Fruit fly (Drosophila melanogaster) whole organism, embryonic: ENCODE measurements around the gene CG8677.

Experiments
- Asciz ChIP-seq: fragments of 200-800 bp; sonication (Bioruptor generic); optimal IDR thresholded peaks from 2 replicates; lab custom pipeline; 2017; ENCODE audit warnings: missing biosample characterization, mild to moderate bottlenecking, missing genetic modification characterization, missing genetic modification reagents
- CG10431 ChIP-seq: fragments of 200-800 bp; sonication (Bioruptor generic); optimal IDR thresholded peaks from 3 replicates; lab custom pipeline; 2018; ENCODE audit warnings: missing biosample characterization, mild to moderate bottlenecking, missing genetic modification characterization
- CG11504 ChIP-seq: fragments of 200-800 bp; sonication (Bioruptor generic); optimal IDR thresholded peaks from 3 replicates; lab custom pipeline; 2019; ENCODE audit warnings: missing biosample characterization, mild to moderate bottlenecking, missing genetic modification characterization, moderate library complexity
- CG11560 ChIP-seq: fragments of 200-800 bp; sonication (Bioruptor generic); IDR thresholded peaks from 3 replicates; pipeline ENCODE4 v1.3.6; 2022; ENCODE audit warnings: missing biosample characterization, missing genetic modification characterization
- CG12299 ChIP-seq: fragments of 200-800 bp; sonication (Bioruptor generic); optimal IDR thresholded peaks from 2 replicates; lab custom pipeline; 2018; ENCODE audit warnings: missing biosample characterization, mild to moderate bottlenecking, missing genetic modification characterization
- CG13624 ChIP-seq: fragments of 200-800 bp; sonication (Bioruptor generic); optimal IDR thresholded peaks from 2 replicates; lab custom pipeline; 2016; ENCODE audit warnings: missing biosample characterization, missing genetic modification characterization
- CG15514 ChIP-seq: fragments of 200-800 bp; sonication (Bioruptor generic); optimal IDR thresholded peaks from 3 replicates; lab custom pipeline; 2017; ENCODE audit warnings: missing biosample characterization, missing genetic modification characterization, mild to moderate bottlenecking, moderate library complexity, missing genetic modification reagents
- CG15696 ChIP-seq: fragments of 200-800 bp; sonication (Bioruptor generic); optimal IDR thresholded peaks from 2 replicates; lab custom pipeline; 2019; ENCODE audit warnings: missing biosample characterization, mild to moderate bottlenecking, missing genetic modification characterization, moderate library complexity
- CG16813 ChIP-seq: fragments of 200-800 bp; sonication (Bioruptor generic); IDR thresholded peaks from 3 replicates; pipeline ENCODE4 v1.3.6; 2022; ENCODE audit warnings: missing biosample characterization, missing genetic modification characterization; ENCODE audit not compliant: partially characterized antibody
- CG17612 ChIP-seq: fragments of 200-800 bp; sonication (Bioruptor generic); IDR thresholded peaks from 2 replicates; pipeline ENCODE4 v1.3.6; 2022; ENCODE audit warnings: missing biosample characterization, missing genetic modification characterization
- CG18262 ChIP-seq: fragments of 200-800 bp; optimal IDR thresholded peaks from 3 replicates; lab custom pipeline; 2019; ENCODE audit warnings: missing biosample characterization, mild to moderate bottlenecking, missing genetic modification characterization, moderate library complexity
- CG2889 ChIP-seq: fragments of 200-800 bp; sonication (Bioruptor generic); IDR thresholded peaks from 3 replicates; pipeline ENCODE4 v1.3.6; 2022; ENCODE audit warnings: missing biosample characterization, missing genetic modification characterization
- CG3065 ChIP-seq: fragments of 200-800 bp; sonication (Bioruptor generic); optimal IDR thresholded peaks from 2 replicates; lab custom pipeline; 2016; ENCODE audit warnings: missing biosample characterization, missing genetic modification characterization
- CG31224 ChIP-seq: fragments of 200-800 bp; sonication (Bioruptor generic); IDR thresholded peaks from 2 replicates; pipeline ENCODE4 v1.3.6; 2022; ENCODE audit warnings: missing biosample characterization, missing genetic modification characterization
- CG4328 ChIP-seq: fragments of 200-800 bp; sonication (Bioruptor generic); optimal IDR thresholded peaks from 3 replicates; lab custom pipeline; 2017; ENCODE audit warnings: missing biosample characterization, missing genetic modification reagents, missing genetic modification characterization
- CG6683 ChIP-seq: fragments of 200-800 bp; sonication (Bioruptor generic); optimal IDR thresholded peaks from 2 replicates; lab custom pipeline; 2017; ENCODE audit warnings: missing biosample characterization, mild to moderate bottlenecking, missing genetic modification characterization, missing genetic modification reagents
- CG6813 ChIP-seq: fragments of 200-800 bp; sonication (Bioruptor generic); optimal IDR thresholded peaks from 2 replicates; lab custom pipeline; 2017; ENCODE audit warnings: missing biosample characterization, missing genetic modification characterization, mild to moderate bottlenecking, moderate library complexity, missing genetic modification reagents
- CG7745 ChIP-seq: fragments of 200-800 bp; sonication (Bioruptor generic); optimal IDR thresholded peaks from 2 replicates; lab custom pipeline; 2018; ENCODE audit warnings: missing biosample characterization, mild to moderate bottlenecking, missing genetic modification characterization, moderate library complexity
- D19A ChIP-seq: fragments of 200-800 bp; optimal IDR thresholded peaks from 3 replicates; lab custom pipeline; 2019; ENCODE audit warnings: missing biosample characterization, mild to moderate bottlenecking, missing genetic modification characterization, moderate library complexity
- E2f2 ChIP-seq: fragments of 200-800 bp; sonication (Bioruptor generic); IDR thresholded peaks from 2 replicates; pipeline ENCODE4 v1.3.6; 2022; ENCODE audit warnings: missing biosample characterization, missing genetic modification characterization
- Fer2 ChIP-seq: fragments of 200-800 bp; sonication (Bioruptor generic); optimal IDR thresholded peaks from 2 replicates; lab custom pipeline; 2018; ENCODE audit warnings: missing biosample characterization, mild to moderate bottlenecking, missing genetic modification characterization, moderate library complexity
- H2.0 ChIP-seq: fragments of 200-800 bp; sonication (Bioruptor generic); IDR thresholded peaks from 2 replicates; pipeline ENCODE4 v1.3.6; 2022; ENCODE audit warnings: missing biosample characterization, missing genetic modification characterization
- HHEX ChIP-seq: fragments of 200-800 bp; sonication (Bioruptor generic); optimal IDR thresholded peaks from 3 replicates; lab custom pipeline; 2017; ENCODE audit warnings: missing biosample characterization, mild to moderate bottlenecking, missing genetic modification characterization, missing genetic modification reagents
- Hr3 ChIP-seq: fragments of 200-800 bp; sonication (Bioruptor generic); optimal IDR thresholded peaks from 3 replicates; lab custom pipeline; 2016; ENCODE audit warnings: missing biosample characterization, missing genetic modification characterization
- Hr51 ChIP-seq, 2 experiments: fragments of 200-800 bp; sonication (Bioruptor generic); optimal IDR thresholded peaks; 2 replicates in 1 of 2; 3 replicates in 1 of 2; lab custom pipeline; 2016 to 2018; ENCODE audit warnings: missing biosample characterization in 2 of 2, missing genetic modification characterization in 2 of 2, mild to moderate bottlenecking in 1 of 2, moderate library complexity in 1 of 2
- Mes4 ChIP-seq: fragments of 200-800 bp; sonication (Bioruptor generic); optimal IDR thresholded peaks from 2 replicates; lab custom pipeline; 2016; ENCODE audit warnings: missing biosample characterization, missing genetic modification characterization
- Mrtf ChIP-seq: fragments of 200-800 bp; sonication (Bioruptor generic); IDR thresholded peaks from 3 replicates; pipeline ENCODE4 v1.3.6; 2022; ENCODE audit warnings: missing biosample characterization, missing genetic modification characterization
- NC2α ChIP-seq: fragments of 200-800 bp; sonication (Bioruptor generic); optimal IDR thresholded peaks from 2 replicates; lab custom pipeline; 2016; ENCODE audit warnings: missing biosample characterization, missing genetic modification characterization
- Nf-YC ChIP-seq: fragments of 200-800 bp; optimal IDR thresholded peaks from 3 replicates; lab custom pipeline; 2019; ENCODE audit warnings: missing biosample characterization, mild to moderate bottlenecking, missing genetic modification characterization, moderate library complexity
- Pdp1 ChIP-seq, 2 experiments: fragments of 200-800 bp; sonication (Bioruptor generic); optimal IDR thresholded peaks; 3 replicates each; lab custom pipeline; 2016; ENCODE audit warnings: missing biosample characterization in 2 of 2, missing genetic modification characterization in 2 of 2, mild to moderate bottlenecking in 1 of 2, moderate library complexity in 1 of 2
- Rfx ChIP-seq: fragments of 200-800 bp; sonication (Bioruptor generic); IDR thresholded peaks from 2 replicates; pipeline ENCODE4 v1.3.6; 2022; ENCODE audit warnings: missing biosample characterization, missing genetic modification characterization
- Rx ChIP-seq: fragments of 200-800 bp; sonication (Bioruptor generic); IDR thresholded peaks from 2 replicates; pipeline ENCODE4 v1.3.6; 2022; ENCODE audit warnings: missing biosample characterization, missing genetic modification characterization
- Sox102F ChIP-seq: fragments of 200-800 bp; sonication (Bioruptor generic); optimal IDR thresholded peaks from 2 replicates; lab custom pipeline; 2018; ENCODE audit warnings: missing biosample characterization, mild to moderate bottlenecking, missing genetic modification characterization, moderate library complexity
- Stat92E ChIP-seq, 3 experiments: fragments of >200 bp in 2 of 3; fragments of 200-800 bp in 1 of 3; sonication (Bioruptor generic) in 1 of 3; optimal IDR thresholded peaks; 2 replicates each; lab custom pipeline; 2017 to 2019; ENCODE audit warnings: missing biosample characterization in 3 of 3, missing genetic modification characterization in 3 of 3, mild to moderate bottlenecking in 1 of 3, moderate library complexity in 1 of 3
- Xbp1 ChIP-seq: fragments of 200-800 bp; sonication (Bioruptor generic); optimal IDR thresholded peaks from 3 replicates; lab custom pipeline; 2016; ENCODE audit warnings: missing biosample characterization, mild to moderate bottlenecking, missing genetic modification characterization
- Xrp1 ChIP-seq: fragments of 200-800 bp; sonication (Bioruptor generic); IDR thresholded peaks from 2 replicates; pipeline ENCODE4 v1.3.6; 2022; ENCODE audit warnings: missing biosample characterization, missing genetic modification characterization
- ac ChIP-seq: fragments of 200-800 bp; sonication (Bioruptor generic); optimal IDR thresholded peaks from 3 replicates; lab custom pipeline; 2017; ENCODE audit warnings: missing biosample characterization, mild to moderate bottlenecking, missing genetic modification characterization
- al ChIP-seq: fragments of 200-800 bp; sonication (Bioruptor generic); IDR thresholded peaks from 2 replicates; pipeline ENCODE4 v1.3.6; 2022; ENCODE audit warnings: missing biosample characterization, missing genetic modification characterization
- br ChIP-seq: fragments of >200 bp; optimal IDR thresholded peaks from 2 replicates; lab custom pipeline; 2017
- cad ChIP-seq: fragments of >200 bp; optimal IDR thresholded peaks from 2 replicates; lab custom pipeline; 2017; ENCODE audit warnings: missing biosample characterization, missing genetic modification characterization
- cg ChIP-seq: fragments of 200-800 bp; sonication (Bioruptor generic); optimal IDR thresholded peaks from 3 replicates; lab custom pipeline; 2019; ENCODE audit warnings: missing biosample characterization, mild to moderate bottlenecking, missing genetic modification characterization, moderate library complexity
- chinmo ChIP-seq: fragments of 200-800 bp; sonication (Bioruptor generic); IDR thresholded peaks from 4 replicates; pipeline ENCODE4 v1.3.6; 2022; ENCODE audit warnings: missing biosample characterization, missing genetic modification characterization; ENCODE audit not compliant: partially characterized antibody
- chn ChIP-seq: fragments of 200-800 bp; sonication (Bioruptor generic); optimal IDR thresholded peaks from 2 replicates; lab custom pipeline; 2016; ENCODE audit warnings: missing biosample characterization, missing genetic modification characterization
- crol ChIP-seq: fragments of 200-800 bp; sonication (Bioruptor generic); IDR thresholded peaks from 2 replicates; pipeline ENCODE4 v1.3.6; 2022; ENCODE audit warnings: missing biosample characterization, missing genetic modification characterization
- jumu ChIP-seq: fragments of 200-800 bp; sonication (Bioruptor generic); optimal IDR thresholded peaks from 3 replicates; lab custom pipeline; 2016; ENCODE audit warnings: missing biosample characterization, missing genetic modification characterization
- nerfin-2 ChIP-seq: fragments of 200-800 bp; sonication (Bioruptor generic); IDR thresholded peaks from 2 replicates; pipeline ENCODE4 v1.3.6; 2022; ENCODE audit warnings: missing biosample characterization, missing genetic modification characterization; ENCODE audit not compliant: partially characterized antibody
- repo ChIP-seq: fragments of 200-800 bp; sonication (Bioruptor generic); optimal IDR thresholded peaks from 2 replicates; lab custom pipeline; 2016; ENCODE audit warnings: missing biosample characterization, missing genetic modification characterization
- scrt ChIP-seq: fragments of 200-800 bp; sonication (Bioruptor generic); optimal IDR thresholded peaks from 2 replicates; lab custom pipeline; 2018; ENCODE audit warnings: missing biosample characterization, mild to moderate bottlenecking, missing genetic modification characterization, moderate library complexity
- shn ChIP-seq: fragments of 200-800 bp; sonication (Bioruptor generic); optimal IDR thresholded peaks from 3 replicates; lab custom pipeline; 2016; ENCODE audit warnings: missing biosample characterization, missing genetic modification characterization
- sr ChIP-seq: fragments of 200-800 bp; sonication (Bioruptor generic); IDR thresholded peaks from 3 replicates; pipeline ENCODE4 v1.3.6; 2022; ENCODE audit warnings: missing biosample characterization, missing genetic modification characterization
- usp ChIP-seq: fragments of >200 bp; optimal IDR thresholded peaks from 2 replicates; lab custom pipeline; 2017; ENCODE audit warnings: missing biosample characterization, missing genetic modification characterization
- z ChIP-seq: fragments of 200-800 bp; sonication (Bioruptor generic); IDR thresholded peaks from 3 replicates; pipeline ENCODE4 v1.3.6; 2022; ENCODE audit warnings: missing biosample characterization, missing genetic modification characterization

Gene CG8677

DNA sequence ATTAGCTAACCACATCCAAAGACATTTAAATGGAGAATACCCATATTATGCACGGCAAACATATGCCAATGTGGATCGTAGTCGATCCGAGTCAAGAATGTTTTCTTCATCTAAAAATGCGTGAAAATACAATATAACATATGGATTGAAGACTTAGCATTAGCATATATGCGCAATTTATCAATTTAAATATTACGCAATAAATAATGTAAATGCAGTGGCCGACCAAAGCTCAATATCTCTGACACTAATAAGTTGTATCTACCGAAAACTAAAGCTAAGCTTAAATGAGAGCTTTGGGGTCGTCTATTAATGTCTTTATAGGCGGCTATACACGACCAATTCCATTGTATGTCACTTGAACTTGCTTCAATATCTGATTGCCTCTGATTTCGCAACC is 14.4 kb downstream of the CG8677 start (continued):
- TF ChIP-seq CG3065 (GFP tag; lab: Kevin White, UChicago), result no peak
- TF ChIP-seq CG11504 (tag; lab: Kevin White, UChicago), result no peak
- TF ChIP-seq Rx (GFP tag; lab: Robert Waterston, UW), result no peak
- no peak for TF ChIP-seq Sox102F
- TF ChIP-seq Mes4 (GFP tag; lab: Kevin White, UChicago), result no peak
- TF ChIP-seq shn, result no peak
- no peak for TF ChIP-seq Xbp1 (GFP tag; lab: Kevin White, UChicago)
- TF ChIP-seq Nf-YC, result no peak
- no peak for TF ChIP-seq CG10431 (GFP tag; lab: Kevin White, UChicago)
- peak; percentile 7 for TF ChIP-seq CG13624
- TF ChIP-seq Pdp1 (GFP tag; optimal IDR thresholded peaks at IDR 0.05; lab: Kevin White, UChicago), result peak in 1 of 2 experiments; percentile 87
- no peak for TF ChIP-seq usp (GFP tag; lab: Kevin White, UChicago)
- no peak for TF ChIP-seq repo (GFP tag; lab: Kevin White, UChicago)
- no peak for TF ChIP-seq cad
- TF ChIP-seq HHEX (GFP tag; lab: Kevin White, UChicago), result no peak
- TF ChIP-seq Mrtf (GFP tag; lab: Robert Waterston, UW), result no peak
- no peak for TF ChIP-seq H2.0 (GFP tag; lab: Robert Waterston, UW)
- TF ChIP-seq nerfin-2 (GFP tag; lab: Robert Waterston, UW), result no peak
- no peak for TF ChIP-seq CG15514 (GFP tag; lab: Kevin White, UChicago)
- TF ChIP-seq cg, result no peak
- no peak for TF ChIP-seq Xrp1 (GFP tag; lab: Robert Waterston, UW)
- no peak for TF ChIP-seq CG12299 (tag; lab: Kevin White, UChicago)
- TF ChIP-seq CG4328 (GFP tag; lab: Kevin White, UChicago), result peak; percentile 15
- TF ChIP-seq D19A (tag; lab: Kevin White, UChicago), result no peak
- no peak for TF ChIP-seq Asciz
- TF ChIP-seq NC2α, result no peak
- no peak for TF ChIP-seq z (GFP tag; lab: Robert Waterston, UW)
- TF ChIP-seq E2f2 (GFP tag; lab: Robert Waterston, UW), result no peak
- TF ChIP-seq Fer2 (tag; lab: Kevin White, UChicago), result no peak
- TF ChIP-seq CG6683, result no peak
- no peak for TF ChIP-seq al (GFP tag; lab: Robert Waterston, UW)
- no peak for TF ChIP-seq CG17612 (GFP tag; lab: Robert Waterston, UW)
- peak; percentile 64; the same call in 1 of the 4 replicates for TF ChIP-seq chinmo (GFP tag; lab: Robert Waterston, UW)
- no peak for TF ChIP-seq chn (GFP tag; lab: Kevin White, UChicago)
- no peak for TF ChIP-seq Hr3
- TF ChIP-seq jumu (GFP tag; lab: Kevin White, UChicago), result no peak
- no peak for TF ChIP-seq br (lab: Kevin White, UChicago)
- no peak for TF ChIP-seq scrt
- TF ChIP-seq ac (GFP tag; lab: Kevin White, UChicago), result no peak
- no peak for TF ChIP-seq CG11560 (tag; lab: Robert Waterston, UW)
- no peak for TF ChIP-seq CG16813 (GFP tag; lab: Robert Waterston, UW)
- TF ChIP-seq Stat92E (GFP tag; optimal IDR thresholded peaks at IDR 0.05; lab: Kevin White, UChicago), result no peak
- no peak for TF ChIP-seq CG15696 (tag; lab: Kevin White, UChicago)
- TF ChIP-seq crol (GFP tag; lab: Robert Waterston, UW), result no peak
- TF ChIP-seq CG31224, result no peak
- no peak for TF ChIP-seq CG2889 (GFP tag; lab: Robert Waterston, UW)
- no peak for TF ChIP-seq CG7745 (tag; lab: Kevin White, UChicago)
- 0 out of 2 replicates have a peak, but pooled peaks have one; percentile 6 for TF ChIP-seq Rfx
- TF ChIP-seq CG18262 (tag; lab: Kevin White, UChicago), result no peak
- TF ChIP-seq CG6813 (GFP tag; lab: Kevin White, UChicago), result no peak
- TF ChIP-seq sr (GFP tag; lab: Robert Waterston, UW), result no peak
- no peak for TF ChIP-seq Hr51 (GFP tag; optimal IDR thresholded peaks at IDR 0.05; lab: Kevin White, UChicago)
